Worm (Caenorhabditis elegans) whole organism, L1 larva: ENCODE measurements around the gene srz-74.
A peak's percentile ranks its signal among the peaks of the same experiment; 100 is the strongest.

Experiments
- C04F5.9 ChIP-seq: sonication (generic microtip); optimal IDR thresholded peaks from 2 replicates; lab custom pipeline; 2016; ENCODE audit warnings: missing genetic modification characterization, missing compliant biosample characterization
- F16B12.6 ChIP-seq: fragments of 150-350 bp; optimal IDR thresholded peaks from 2 replicates; lab custom pipeline; 2014; ENCODE audit warnings: missing biosample characterization, missing genetic modification characterization
- aly-2 ChIP-seq: fragments of 150-350 bp; optimal IDR thresholded peaks from 2 replicates; lab custom pipeline; 2014; ENCODE audit warnings: missing biosample characterization, missing genetic modification characterization
- blmp-1 ChIP-seq: fragments of 150-350 bp; optimal IDR thresholded peaks from 2 replicates; lab custom pipeline; 2014; ENCODE audit warnings: missing biosample characterization, missing genetic modification characterization
- ceh-82 ChIP-seq, 3 experiments: fragments of 150-350 bp in 1 of 3; sonication (generic microtip) in 2 of 3; optimal IDR thresholded peaks; 2 replicates each; lab custom pipeline; 2014 to 2017; ENCODE audit warnings: missing biosample characterization in 3 of 3, missing genetic modification characterization in 3 of 3
- dpl-1 ChIP-seq, 3 experiments: fragments of 150-350 bp in 2 of 3; sonication (generic microtip) in 1 of 3; optimal IDR thresholded peaks; 2 replicates each; lab custom pipeline; 2014 to 2017; ENCODE audit warnings: missing biosample characterization in 3 of 3, missing genetic modification characterization in 3 of 3, missing genetic modification reagents in 3 of 3
- elt-2 ChIP-seq: sonication (generic microtip); optimal IDR thresholded peaks from 2 replicates; lab custom pipeline; 2016; ENCODE audit warnings: missing genetic modification characterization, mild to moderate bottlenecking, inconsistent platforms, missing compliant biosample characterization, missing genetic modification reagents
- elt-3 ChIP-seq, 6 experiments: fragments of 150-350 bp in 1 of 6; sonication (generic microtip); optimal IDR thresholded peaks; 2 replicates each; lab custom pipeline; 2017 to 2018; ENCODE audit warnings: missing biosample characterization in 6 of 6, missing genetic modification characterization in 6 of 6, inconsistent platforms in 1 of 6
- fkh-4 ChIP-seq: sonication (generic microtip); optimal IDR thresholded peaks from 2 replicates; lab custom pipeline; 2016; ENCODE audit warnings: missing compliant biosample characterization, missing genetic modification characterization, borderline replicate concordance
- grh-1 ChIP-seq: fragments of 200-800 bp; sonication (Bioruptor generic); IDR thresholded peaks from 2 replicates; pipeline ENCODE4 v1.3.6; 2022; ENCODE audit warnings: missing genetic modification reagents, missing genetic modification characterization, missing compliant biosample characterization
- hlh-4 ChIP-seq: sonication (generic microtip); optimal IDR thresholded peaks from 2 replicates; lab custom pipeline; 2016; ENCODE audit warnings: mild to moderate bottlenecking, missing genetic modification characterization, missing compliant biosample characterization
- hpl-2 ChIP-seq: fragments of 150-350 bp; optimal IDR thresholded peaks from 2 replicates; lab custom pipeline; 2014; ENCODE audit warnings: missing biosample characterization, missing genetic modification reagents, missing genetic modification characterization
- lin-14 ChIP-seq: fragments of 200-800 bp; sonication (Bioruptor generic); optimal IDR thresholded peaks from 2 replicates; lab custom pipeline; 2018; ENCODE audit warnings: mild to moderate bottlenecking, missing genetic modification characterization, moderate library complexity, missing compliant biosample characterization
- lin-35 ChIP-seq, 2 experiments: fragments of 150-350 bp; optimal IDR thresholded peaks; 2 replicates each; lab custom pipeline; 2014; ENCODE audit warnings: missing biosample characterization in 2 of 2, missing genetic modification characterization in 2 of 2, missing genetic modification reagents in 2 of 2
- lin-39 ChIP-seq: fragments of 150-350 bp; optimal IDR thresholded peaks from 2 replicates; lab custom pipeline; 2014; ENCODE audit warnings: missing biosample characterization, missing genetic modification reagents, missing genetic modification characterization
- lir-3 ChIP-seq: sonication (generic microtip); optimal IDR thresholded peaks from 2 replicates; lab custom pipeline; 2016; ENCODE audit warnings: mild to moderate bottlenecking, missing genetic modification characterization, moderate library complexity, missing compliant biosample characterization; ENCODE audit not compliant: poor library complexity
- mdl-1 ChIP-seq, 2 experiments: fragments of 150-350 bp; optimal IDR thresholded peaks; 2 replicates each; lab custom pipeline; 2014 to 2017; ENCODE audit warnings: missing biosample characterization in 2 of 2, missing genetic modification characterization in 2 of 2, inconsistent platforms in 1 of 2
- mef-2 ChIP-seq: fragments of 150-350 bp; optimal IDR thresholded peaks from 2 replicates; lab custom pipeline; 2014; ENCODE audit warnings: missing biosample characterization, missing genetic modification characterization
- nhr-11 ChIP-seq: fragments of 150-350 bp; optimal IDR thresholded peaks from 2 replicates; lab custom pipeline; 2014; ENCODE audit warnings: missing biosample characterization, missing genetic modification characterization
- nhr-20 ChIP-seq: sonication (generic microtip); optimal IDR thresholded peaks from 2 replicates; lab custom pipeline; 2016; ENCODE audit warnings: mild to moderate bottlenecking, missing genetic modification characterization, missing compliant biosample characterization
- nhr-47 ChIP-seq: sonication (generic microtip); optimal IDR thresholded peaks from 2 replicates; lab custom pipeline; 2016; ENCODE audit warnings: mild to moderate bottlenecking, missing genetic modification characterization, moderate library complexity, missing compliant biosample characterization
- nhr-76 ChIP-seq: sonication (generic microtip); optimal IDR thresholded peaks from 2 replicates; lab custom pipeline; 2017; ENCODE audit warnings: missing biosample characterization, missing genetic modification characterization
- nhr-77 ChIP-seq: fragments of 150-350 bp; optimal IDR thresholded peaks from 2 replicates; lab custom pipeline; 2014; ENCODE audit warnings: missing biosample characterization, missing genetic modification characterization
- nhr-85 ChIP-seq: sonication (generic microtip); peaks from one replicate; lab custom pipeline; 2016; ENCODE audit warnings: missing genetic modification characterization, inconsistent platforms, missing compliant biosample characterization
- pax-3 ChIP-seq: fragments of 200-800 bp; sonication (Bioruptor generic); optimal IDR thresholded peaks from 2 replicates; lab custom pipeline; 2018; ENCODE audit warnings: mild to moderate bottlenecking, missing genetic modification characterization, moderate library complexity, missing compliant biosample characterization
- pqm-1 ChIP-seq: sonication (generic microtip); optimal IDR thresholded peaks from 3 replicates; lab custom pipeline; 2017; ENCODE audit warnings: missing biosample characterization, missing genetic modification characterization
- rnt-1 ChIP-seq: sonication (generic microtip); optimal IDR thresholded peaks from 2 replicates; lab custom pipeline; 2016; ENCODE audit warnings: mild to moderate bottlenecking, missing genetic modification characterization, moderate library complexity, missing compliant biosample characterization
- skn-1 ChIP-seq: fragments of 150-350 bp; optimal IDR thresholded peaks from 2 replicates; lab custom pipeline; 2014; ENCODE audit warnings: missing biosample characterization, missing genetic modification characterization
- snpc-4 ChIP-seq: fragments of 150-350 bp; optimal IDR thresholded peaks from 2 replicates; lab custom pipeline; 2014; ENCODE audit warnings: missing biosample characterization, missing genetic modification characterization
- snu-23 ChIP-seq: sonication (generic microtip); optimal IDR thresholded peaks from 2 replicates; lab custom pipeline; 2016; ENCODE audit warnings: missing genetic modification characterization, missing compliant biosample characterization
- sox-4 ChIP-seq: sonication (generic microtip); optimal IDR thresholded peaks from 2 replicates; lab custom pipeline; 2016; ENCODE audit warnings: missing genetic modification characterization, missing compliant biosample characterization
- sptf-1 ChIP-seq: fragments of 150-350 bp; optimal IDR thresholded peaks from 2 replicates; lab custom pipeline; 2014; ENCODE audit warnings: missing biosample characterization, missing genetic modification characterization
- sup-37 ChIP-seq: fragments of 200-800 bp; sonication (Bioruptor generic); optimal IDR thresholded peaks from 2 replicates; lab custom pipeline; 2018; ENCODE audit warnings: mild to moderate bottlenecking, missing genetic modification characterization, missing compliant biosample characterization
- tbx-2 ChIP-seq: sonication (generic microtip); optimal IDR thresholded peaks from 2 replicates; lab custom pipeline; 2016; ENCODE audit warnings: missing genetic modification characterization, missing compliant biosample characterization
- unc-130 ChIP-seq: fragments of 150-350 bp; optimal IDR thresholded peaks from 2 replicates; lab custom pipeline; 2017; ENCODE audit warnings: missing biosample characterization, missing genetic modification characterization, inconsistent platforms
- zip-4 ChIP-seq: fragments of 200-800 bp; sonication (Bioruptor generic); optimal IDR thresholded peaks from 2 replicates; lab custom pipeline; 2018; ENCODE audit warnings: mild to moderate bottlenecking, missing genetic modification characterization, moderate library complexity, missing compliant biosample characterization
- ztf-4 ChIP-seq: fragments of 150-350 bp; optimal IDR thresholded peaks from 2 replicates; lab custom pipeline; 2014; ENCODE audit warnings: missing biosample characterization, missing genetic modification characterization

The srz-74 gene

DNA sequence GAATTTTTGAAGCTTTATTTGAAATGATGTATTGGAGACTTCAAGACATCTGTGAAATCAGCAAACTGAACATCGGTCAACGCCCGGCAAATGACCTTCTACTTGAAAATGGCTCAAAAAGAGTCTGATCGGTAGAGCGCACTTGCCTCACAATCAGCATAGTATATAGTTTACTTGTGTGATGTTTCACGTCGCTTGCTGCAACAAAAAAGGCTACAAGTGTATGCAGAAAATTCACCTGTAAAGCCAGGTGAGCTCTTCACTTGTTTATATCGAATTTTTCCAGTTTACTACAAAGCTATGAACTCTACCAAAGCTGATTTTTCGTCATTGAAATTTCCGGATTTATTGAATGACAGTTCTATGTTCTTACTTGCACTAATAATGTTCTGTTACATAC, 3.3 kb downstream of the srz-74 start, which contains the start of gene srz-71:
Gene srz-71 (plus strand): TSS at position 301 of the 400 bp plus-strand sequence.
- no peak for TF ChIP-seq dpl-1 (GFP tag; optimal IDR thresholded peaks at IDR 0.05; lab: Kevin White, UChicago)
- no peak for TF ChIP-seq F16B12.6 (tag; lab: Kevin White, UChicago)
- no peak for TF ChIP-seq skn-1 (tag; lab: Kevin White, UChicago)
- TF ChIP-seq hpl-2 (GFP tag; lab: Kevin White, UChicago): no peak
- no peak for TF ChIP-seq pax-3
- TF ChIP-seq sptf-1 (tag; lab: Kevin White, UChicago): no peak
- no peak for TF ChIP-seq elt-2 (tag; lab: Kevin White, UChicago)
- no peak for TF ChIP-seq sup-37
- TF ChIP-seq fkh-4 (tag; lab: Kevin White, UChicago): no peak
- no peak for TF ChIP-seq nhr-20 (tag; lab: Kevin White, UChicago)
- no peak for TF ChIP-seq mdl-1 (tag; optimal IDR thresholded peaks at IDR 0.05; lab: Kevin White, UChicago)
- no peak for TF ChIP-seq nhr-47 (tag; lab: Kevin White, UChicago)
- TF ChIP-seq, all 84 proteins: peak for 0

DNA sequence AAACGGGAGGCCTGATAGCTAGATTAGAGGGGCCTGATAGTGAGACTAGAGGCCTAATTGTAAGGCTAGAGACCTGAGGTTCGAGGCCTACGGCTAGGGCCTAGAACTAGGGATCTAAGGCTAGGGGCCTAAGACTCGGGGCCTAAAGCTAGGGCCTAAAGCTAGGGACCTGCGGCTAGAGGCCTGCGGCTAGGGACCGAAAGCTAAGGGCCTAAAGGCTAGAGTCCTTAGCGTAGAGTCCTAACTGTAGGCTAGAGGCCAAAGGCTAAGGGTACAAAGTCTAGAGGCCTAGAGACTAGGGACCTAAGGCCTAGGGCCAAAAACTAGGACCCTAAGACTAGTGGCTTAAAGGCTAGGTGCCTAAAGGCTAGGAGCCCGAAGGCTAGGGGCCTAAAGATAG, 3.9 kb downstream of the srz-74 start:
- TF ChIP-seq ceh-82 (tag; optimal IDR thresholded peaks at IDR 0.05; lab: Kevin White, UChicago): no peak
- no peak for TF ChIP-seq lin-35 (GFP tag; optimal IDR thresholded peaks at IDR 0.05; lab: Kevin White, UChicago)
- TF ChIP-seq mef-2 (tag; lab: Kevin White, UChicago): no peak
- TF ChIP-seq rnt-1 (tag; lab: Kevin White, UChicago): no peak
- TF ChIP-seq nhr-20 (tag; lab: Kevin White, UChicago): no peak
- no peak for TF ChIP-seq snpc-4 (tag; lab: Kevin White, UChicago)
- no peak for TF ChIP-seq lin-14 (GFP tag; lab: Kevin White, UChicago)
- TF ChIP-seq grh-1 (GFP tag; lab: Robert Waterston, UW): no peak
- TF ChIP-seq elt-3 (tag; optimal IDR thresholded peaks at IDR 0.05; lab: Kevin White, UChicago): no peak
- no peak for TF ChIP-seq lin-39 (tag; lab: Kevin White, UChicago)
- TF ChIP-seq zip-4: no peak
- no peak for TF ChIP-seq pqm-1 (tag; lab: Kevin White, UChicago)
- TF ChIP-seq C04F5.9 (tag; lab: Kevin White, UChicago): no peak

DNA sequence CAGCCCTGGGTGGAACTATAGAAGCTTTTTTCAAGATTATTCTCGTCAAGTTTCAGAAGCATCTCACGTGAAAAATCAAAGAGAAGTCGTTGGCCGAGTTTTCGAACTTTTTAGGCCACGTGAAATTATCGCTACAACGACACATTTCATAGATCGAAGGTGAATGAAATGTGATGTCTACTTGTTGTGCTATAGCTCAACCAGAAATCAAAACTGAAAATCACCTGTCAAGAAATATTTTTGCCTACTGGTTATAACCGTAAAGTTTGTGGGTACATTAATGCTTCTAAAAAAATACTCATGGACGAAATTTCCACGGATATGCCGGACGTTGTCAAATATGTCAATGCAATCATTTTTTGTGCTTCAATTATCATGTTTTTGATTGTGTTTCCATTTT, 5.8 kb downstream of the srz-74 start, which contains the start of gene srz-38:
Gene srz-38 (plus strand): TSS at position 301 of the 400 bp plus-strand sequence.
- TF ChIP-seq nhr-77 (tag; lab: Kevin White, UChicago): no peak
- no peak for TF ChIP-seq ceh-82 (tag; optimal IDR thresholded peaks at IDR 0.05; lab: Kevin White, UChicago)
- no peak for TF ChIP-seq mdl-1 (tag; optimal IDR thresholded peaks at IDR 0.05; lab: Kevin White, UChicago)
- TF ChIP-seq snpc-4 (tag; lab: Kevin White, UChicago): no peak
- no peak for TF ChIP-seq lir-3 (tag; lab: Kevin White, UChicago)
- no peak for TF ChIP-seq aly-2 (tag; lab: Kevin White, UChicago)
- no peak for TF ChIP-seq dpl-1 (GFP tag; optimal IDR thresholded peaks at IDR 0.05; lab: Kevin White, UChicago)
- TF ChIP-seq unc-130 (tag; lab: Kevin White, UChicago): no peak
- no peak for TF ChIP-seq nhr-11
- TF ChIP-seq zip-4: no peak
- no peak for TF ChIP-seq sox-4 (tag; lab: Kevin White, UChicago)
- TF ChIP-seq hlh-4 (tag; lab: Kevin White, UChicago): no peak
- TF ChIP-seq ztf-4 (tag; lab: Kevin White, UChicago): no peak
- TF ChIP-seq nhr-76 (tag; lab: Kevin White, UChicago): no peak
- TF ChIP-seq tbx-2 (tag; lab: Kevin White, UChicago): no peak
- TF ChIP-seq blmp-1 (tag; lab: Kevin White, UChicago): no peak

DNA sequence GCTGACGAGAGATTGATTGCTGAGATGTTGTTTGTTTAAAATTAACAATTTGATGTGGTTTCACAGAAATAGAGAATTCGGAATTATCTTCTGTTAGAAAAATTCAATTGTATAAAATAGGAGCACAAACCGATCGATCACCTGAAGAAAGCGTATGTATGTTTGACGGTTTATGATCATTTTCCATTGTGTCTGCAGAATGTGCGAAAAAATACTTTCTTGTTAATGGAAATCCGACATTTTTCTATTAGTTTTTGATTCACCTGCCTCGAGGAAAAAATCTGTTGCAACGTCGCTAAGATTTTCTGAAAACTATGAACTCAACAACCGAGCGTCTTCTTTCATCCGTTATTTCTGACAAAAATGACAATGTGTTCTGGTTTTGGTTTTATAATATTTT, 7.5 kb downstream of the srz-74 start, which contains the start of gene C35D6.13:
Gene C35D6.13 (plus strand): TSS at position 301 of the 400 bp plus-strand sequence.
- TF ChIP-seq ztf-4 (tag; lab: Kevin White, UChicago) (no peak), nhr-85 (tag; lab: Kevin White, UChicago) (peak; percentile 1), tbx-2 (tag; lab: Kevin White, UChicago) (no peak), snu-23 (GFP tag; lab: Kevin White, UChicago) (no peak)
